Worm (Caenorhabditis elegans): ENCODE results near the gene best-2.

DNA sequence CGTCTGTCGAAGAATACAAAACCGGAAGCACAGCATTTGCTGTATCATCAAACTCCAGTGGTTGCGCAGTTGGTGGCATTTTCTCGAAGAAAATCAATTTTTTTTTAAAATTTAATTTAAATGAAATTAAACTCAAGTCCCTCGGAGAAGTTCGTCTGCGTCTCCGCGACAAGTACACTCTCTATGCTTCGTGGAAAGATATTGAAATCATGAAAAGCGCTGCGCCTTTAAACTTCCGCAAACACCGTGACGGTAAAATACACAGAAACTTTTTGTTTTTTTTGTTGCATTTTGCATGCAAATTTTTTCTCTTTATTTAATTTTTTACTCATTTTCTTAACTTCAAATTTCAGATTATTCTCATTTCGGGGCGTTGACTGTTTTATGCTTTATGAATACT is 14.2 kb downstream of the best-2 start, which contains the start of the genes dli-1, tin-9.2 and exos-4.1:
- no peak for TF ChIP-seq unc-62 (GFP tag; optimal IDR thresholded peaks at IDR 0.05)
- TF ChIP-seq lsy-2 (tag; optimal IDR thresholded peaks at IDR 0.05), result peak; percentile 63
- TF ChIP-seq ztf-11 (tag; optimal IDR thresholded peaks at IDR 0.05), result no peak

Measured in whole organism, mixed stage, embryonic.